Worm (Caenorhabditis elegans) whole organism, midembryonic: ENCODE measurements around the gene col-37.

Experiments used
- flt-1 ChIP-seq: fragments of 200-800 bp; sonication (Bioruptor generic); IDR thresholded peaks from 2 replicates; pipeline ENCODE4 v1.3.6; 2022; ENCODE audit warnings: missing genetic modification characterization, missing compliant biosample characterization
- klf-2 ChIP-seq: fragments of 200-800 bp; sonication (Bioruptor generic); conservative IDR thresholded peaks from 2 replicates; pipeline ENCODE4 v1.3.6; 2022; ENCODE audit warnings: missing genetic modification reagents, missing genetic modification characterization, missing compliant biosample characterization
- ztf-29 ChIP-seq: fragments of 200-800 bp; sonication (Bioruptor generic); IDR thresholded peaks from 2 replicates; pipeline ENCODE4 v1.3.6; 2022; ENCODE audit warnings: missing genetic modification reagents, missing genetic modification characterization, missing compliant biosample characterization

DNA sequence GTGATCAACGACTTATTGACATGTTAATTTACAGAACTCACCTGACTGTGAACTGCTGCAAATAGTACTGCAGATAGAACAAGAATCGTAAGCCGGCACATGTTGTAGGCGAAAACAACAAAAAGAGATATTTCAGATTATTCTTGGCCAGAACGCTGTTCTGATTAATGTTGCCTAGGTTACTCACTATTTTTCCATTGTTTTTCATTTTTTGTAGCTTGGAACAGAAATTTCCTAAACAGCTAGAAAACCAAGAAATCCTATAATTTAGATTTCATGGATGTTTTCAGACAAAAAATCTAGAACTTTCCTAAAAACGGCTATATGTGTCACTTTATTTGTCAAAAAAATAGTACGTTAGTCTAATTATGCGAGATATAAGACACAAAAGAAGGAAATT, 13.0 kb downstream of the col-37 start, which contains the start of gene C27A7.9:
- TF ChIP-seq ztf-29 (no peak), klf-2 (GFP tag; lab: Robert Waterston, UW) (no peak), flt-1 (GFP tag; lab: Robert Waterston, UW) (no peak)
